Worm (Caenorhabditis elegans) whole organism, early embryonic: ENCODE results near the gene C31B8.9.

ENCODE experiments used
- B0310.2 ChIP-seq: sonication (generic microtip); optimal IDR thresholded peaks from 2 replicates; lab custom pipeline; 2016; ENCODE audit warnings: mild to moderate bottlenecking, missing genetic modification characterization, missing compliant biosample characterization
- F13C5.2 ChIP-seq: sonication (generic microtip); optimal IDR thresholded peaks from 2 replicates; lab custom pipeline; 2017; ENCODE audit warnings: mild to moderate bottlenecking, missing genetic modification characterization, inconsistent platforms, missing compliant biosample characterization
- ama-1 ChIP-seq: fragments of 150-350 bp; optimal IDR thresholded peaks from 2 replicates; lab custom pipeline; 2014
- ceh-13 ChIP-seq: fragments of 200-800 bp; sonication (Bioruptor generic); optimal IDR thresholded peaks from 2 replicates; lab custom pipeline; 2018; ENCODE audit warnings: mild to moderate bottlenecking, missing genetic modification characterization, missing compliant biosample characterization
- ets-7 ChIP-seq: sonication (generic microtip); optimal IDR thresholded peaks from 2 replicates; lab custom pipeline; 2016; ENCODE audit warnings: missing genotype, missing genetic modification characterization, missing compliant biosample characterization
- flt-1 ChIP-seq: fragments of 200-800 bp; sonication (Bioruptor generic); IDR thresholded peaks from 2 replicates; pipeline ENCODE4 v1.3.6; 2022; ENCODE audit warnings: missing genetic modification characterization, missing compliant biosample characterization
- hmbx-1 ChIP-seq: sonication (generic microtip); optimal IDR thresholded peaks from 2 replicates; lab custom pipeline; 2016; ENCODE audit warnings: mild to moderate bottlenecking, missing genetic modification characterization, missing compliant biosample characterization
- hmg-4 ChIP-seq: fragments of 200-800 bp; sonication (Bioruptor generic); optimal IDR thresholded peaks from 2 replicates; lab custom pipeline; 2018; ENCODE audit warnings: mild to moderate bottlenecking, missing genetic modification characterization, missing compliant biosample characterization
- hnd-1 ChIP-seq: sonication (generic microtip); optimal IDR thresholded peaks from 2 replicates; lab custom pipeline; 2016; ENCODE audit warnings: missing genetic modification characterization, missing compliant biosample characterization
- pes-1 ChIP-seq: fragments of 200-800 bp; sonication (Bioruptor generic); IDR thresholded peaks from 2 replicates; pipeline ENCODE4 v1.3.6; 2022; ENCODE audit warnings: missing genetic modification reagents, missing genetic modification characterization, missing compliant biosample characterization
- scrt-1 ChIP-seq: fragments of 200-800 bp; sonication (Bioruptor generic); IDR thresholded peaks from 2 replicates; pipeline ENCODE4 v1.3.6; 2022; ENCODE audit warnings: missing genetic modification characterization, missing compliant biosample characterization
- sea-1 ChIP-seq: fragments of 200-800 bp; sonication (Bioruptor generic); conservative IDR thresholded peaks from 2 replicates; pipeline ENCODE4 v1.3.6; 2022; ENCODE audit warnings: missing genetic modification characterization, missing compliant biosample characterization
- tbx-11 ChIP-seq: fragments of 200-800 bp; sonication (Bioruptor generic); IDR thresholded peaks from 2 replicates; pipeline ENCODE4 v1.3.6; 2022; ENCODE audit warnings: missing genetic modification characterization, missing compliant biosample characterization
- tra-4 ChIP-seq: sonication (generic microtip); optimal IDR thresholded peaks from 2 replicates; lab custom pipeline; 2017; ENCODE audit warnings: missing genetic modification characterization, missing compliant biosample characterization

DNA sequence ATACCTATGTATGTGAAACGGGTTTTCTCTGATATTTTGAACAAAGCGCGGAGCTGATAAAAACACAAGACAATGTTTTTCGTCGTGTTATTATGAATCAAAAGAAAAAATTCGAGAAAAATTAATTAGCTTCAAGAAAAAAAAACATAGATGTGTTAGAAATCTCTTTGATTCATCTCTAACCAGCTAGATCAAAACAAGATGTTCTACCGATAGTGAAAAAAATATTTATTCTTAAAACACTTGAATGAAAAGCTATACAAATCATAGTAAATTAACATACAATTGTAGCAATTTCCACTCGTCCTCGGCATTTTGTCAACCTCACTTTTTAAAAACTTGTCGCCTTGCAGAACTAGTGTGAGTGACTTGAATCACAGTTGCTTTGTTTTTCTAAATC is 29.4 kb upstream of the C31B8.9 start:
- TF ChIP-seq hnd-1 (tag; lab: Kevin White, UChicago) (no peak), ama-1 (lab: Kevin White, UChicago) (no peak), tbx-11 (no peak), ceh-13 (GFP tag; lab: Kevin White, UChicago) (no peak), tra-4 (no peak), hmg-4 (GFP tag; lab: Kevin White, UChicago) (no peak), F13C5.2 (tag; lab: Kevin White, UChicago) (no peak), pes-1 (GFP tag; lab: Robert Waterston, UW) (no peak), scrt-1 (GFP tag; lab: Robert Waterston, UW) (no peak), sea-1 (GFP tag; lab: Robert Waterston, UW) (no peak), flt-1 (GFP tag; lab: Robert Waterston, UW) (no peak), hmbx-1 (no peak), ets-7 (no peak), B0310.2 (tag; lab: Kevin White, UChicago) (no peak)
